Worm (Caenorhabditis elegans): ENCODE data around the gene C52B9.8.
A peak's percentile ranks its signal among the peaks of the same experiment; 100 is the strongest.

C52B9.8 gene

ce11 chrX:4273614-4274013, 38.0 kb downstream of the C52B9.8 start, which contains the start of gene C52B9.10:
Gene C52B9.10 (plus strand): TSS chrX:4273914.
- TF ChIP-seq dao-5 (tag; optimal IDR thresholded peaks at IDR 0.05) (no peak), W03F9.2 (tag; optimal IDR thresholded peaks at IDR 0.05) (no peak), him-1 (tag; optimal IDR thresholded peaks at IDR 0.05) (no peak)

- TF ChIP-seq him-1 (tag; optimal IDR thresholded peaks at IDR 0.05), result no peak
- no peak for TF ChIP-seq dao-5 (tag; optimal IDR thresholded peaks at IDR 0.05)
- no peak for TF ChIP-seq W03F9.2 (tag; optimal IDR thresholded peaks at IDR 0.05)
Observed at ce11 chrX:4268396-4268795, 43.2 kb downstream of the C52B9.8 start.

- TF ChIP-seq him-1 (tag; optimal IDR thresholded peaks at IDR 0.05) (no peak), dao-5 (tag; optimal IDR thresholded peaks at IDR 0.05) (no peak), W03F9.2 (tag; optimal IDR thresholded peaks at IDR 0.05) (no peak)
Observed at ce11 chrX:4266178-4266931, 45.2 kb downstream of the C52B9.8 start.

- TF ChIP-seq W03F9.2 (tag; optimal IDR thresholded peaks at IDR 0.05) (no peak), him-1 (tag; optimal IDR thresholded peaks at IDR 0.05) (no peak), dao-5 (tag; optimal IDR thresholded peaks at IDR 0.05) (no peak)
Observed at ce11 chrX:4265283-4265907, 46.2 kb downstream of the C52B9.8 start, which contains the start of gene coel-1. Gene coel-1 (plus strand): TSS chrX:4265663.

- TF ChIP-seq dao-5 (tag; optimal IDR thresholded peaks at IDR 0.05) (no peak), him-1 (tag; optimal IDR thresholded peaks at IDR 0.05) (no peak), W03F9.2 (tag; optimal IDR thresholded peaks at IDR 0.05) (no peak)
Observed at ce11 chrX:4263820-4264219, 47.7 kb downstream of the C52B9.8 start.

- TF ChIP-seq W03F9.2 (tag; optimal IDR thresholded peaks at IDR 0.05), result peak; percentile 5
- no peak for TF ChIP-seq dao-5 (tag; optimal IDR thresholded peaks at IDR 0.05)
Observed at ce11 chrX:4260297-4260696, 51.3 kb downstream of the C52B9.8 start, which contains the start of gene C52B9.4. Gene C52B9.4 (plus strand): TSS chrX:4260652.

All from whole organism, L4/young adult.